Worm (Caenorhabditis elegans) whole organism, young adult: ENCODE measurements around the gene C40H5.2.

Experiments
- C06A6.2 ChIP-seq: fragments of 200-800 bp; sonication (Bioruptor generic); conservative IDR thresholded peaks from 2 replicates; pipeline ENCODE4 v1.3.6; 2022; ENCODE audit warnings: missing genetic modification characterization, missing compliant biosample characterization
- F57C9.4 ChIP-seq: sonication (generic microtip); optimal IDR thresholded peaks from 2 replicates; lab custom pipeline; 2017; ENCODE audit warnings: mild to moderate bottlenecking, missing genetic modification characterization, missing compliant biosample characterization
- ama-1 ChIP-seq, 3 experiments: fragments of 150-350 bp in 1 of 3; sonication (generic microtip) in 2 of 3; optimal IDR thresholded peaks; 2 replicates each; lab custom pipeline; 2014 to 2018; ENCODE audit warnings: missing biosample characterization in 2 of 3, missing genetic modification characterization in 2 of 3, missing genetic modification reagents in 2 of 3
- attf-3 ChIP-seq: fragments of 200-800 bp; sonication (Bioruptor generic); conservative IDR thresholded peaks from 2 replicates; pipeline ENCODE4 v1.3.6; 2022; ENCODE audit warnings: missing genetic modification reagents, missing genetic modification characterization, missing compliant biosample characterization
- dpl-1 ChIP-seq: fragments of 150-350 bp; optimal IDR thresholded peaks from 2 replicates; lab custom pipeline; 2014; ENCODE audit warnings: missing biosample characterization, missing genetic modification reagents, missing genetic modification characterization
- efl-1 ChIP-seq: fragments of 150-350 bp; optimal IDR thresholded peaks from 2 replicates; lab custom pipeline; 2014; ENCODE audit warnings: missing biosample characterization, missing genetic modification reagents, missing genetic modification characterization
- egrh-3 ChIP-seq: fragments of 200-800 bp; sonication (Bioruptor generic); IDR thresholded peaks from 2 replicates; pipeline ENCODE4 v1.3.6; 2022; ENCODE audit warnings: missing genetic modification reagents, missing genetic modification characterization, missing compliant biosample characterization
- lin-40 ChIP-seq: sonication (generic microtip); optimal IDR thresholded peaks from 2 replicates; lab custom pipeline; 2016; ENCODE audit warnings: missing genetic modification characterization, mild to moderate bottlenecking, missing compliant biosample characterization, missing genotype, missing genetic modification reagents
- madf-10 ChIP-seq: sonication (generic microtip); optimal IDR thresholded peaks from 2 replicates; lab custom pipeline; 2016; ENCODE audit warnings: mild to moderate bottlenecking, missing genetic modification characterization, missing compliant biosample characterization
- nfya-1 ChIP-seq: sonication (generic microtip); optimal IDR thresholded peaks from 2 replicates; lab custom pipeline; 2017; ENCODE audit warnings: antibody characterized with exemption, missing compliant biosample characterization, missing genetic modification characterization, borderline replicate concordance; ENCODE audit not compliant: insufficient read depth
- pha-4 ChIP-seq: fragments of 150-350 bp; sonication (generic microtip); optimal IDR thresholded peaks from 2 replicates; lab custom pipeline; 2014; ENCODE audit warnings: missing biosample characterization, missing genetic modification reagents, missing genetic modification characterization
- rec-8 ChIP-seq, 2 experiments: sonication (generic microtip); optimal IDR thresholded peaks; 2 replicates each; lab custom pipeline; 2016; ENCODE audit warnings: mild to moderate bottlenecking in 2 of 2, missing genetic modification characterization in 2 of 2, missing genetic modification reagents in 2 of 2, missing genotype in 2 of 2, missing biosample characterization in 1 of 2, missing compliant biosample characterization in 1 of 2, moderate library complexity in 1 of 2
- ztf-26 ChIP-seq: sonication (generic microtip); optimal IDR thresholded peaks from 2 replicates; lab custom pipeline; 2017; ENCODE audit warnings: missing genetic modification characterization, missing compliant biosample characterization

- TF ChIP-seq egrh-3 (GFP tag; lab: Robert Waterston, UW) (no peak), F57C9.4 (tag; lab: Kevin White, UChicago) (no peak), attf-3 (GFP tag; lab: Robert Waterston, UW) (no peak), C06A6.2 (GFP tag; lab: Robert Waterston, UW) (no peak), rec-8 (tag; optimal IDR thresholded peaks at IDR 0.05; lab: Kevin White, UChicago) (no peak), pha-4 (tag; lab: Kevin White, UChicago) (no peak), ztf-26 (tag; lab: Kevin White, UChicago) (no peak), lin-40 (tag; lab: Kevin White, UChicago) (no peak), madf-10 (tag; lab: Kevin White, UChicago) (no peak), ama-1 (optimal IDR thresholded peaks at IDR 0.05; lab: Kevin White, UChicago) (no peak), ama-1 (GFP tag; optimal IDR thresholded peaks at IDR 0.05; lab: Kevin White, UChicago) (no peak), efl-1 (GFP tag; lab: Kevin White, UChicago) (no peak), nfya-1 (tag; lab: Kevin White, UChicago) (no peak), dpl-1 (no peak)
Observed at ce11 chrX:11753155-11753554, 7.3 kb downstream of the C40H5.2 start.
